Fruit fly (Drosophila melanogaster) whole organism, embryonic: Measurements from ENCODE around the gene CG32767.

Source experiments
- Adf1 ChIP-seq: fragments of 200-800 bp; sonication (Bioruptor generic); IDR thresholded peaks from 2 replicates; pipeline ENCODE4 v1.3.6; 2022; ENCODE audit warnings: missing biosample characterization, missing genetic modification characterization
- Atf3 ChIP-seq: fragments of 200-800 bp; sonication (Bioruptor generic); optimal IDR thresholded peaks from 3 replicates; lab custom pipeline; 2016; ENCODE audit warnings: missing biosample characterization, missing genetic modification characterization
- BEAF-32 ChIP-seq: fragments of 200-800 bp; sonication (Bioruptor generic); optimal IDR thresholded peaks from 3 replicates; lab custom pipeline; 2017; ENCODE audit warnings: missing biosample characterization, missing genetic modification characterization, mild to moderate bottlenecking, moderate library complexity, missing genetic modification reagents
- CG12219 ChIP-seq: fragments of 200-800 bp; sonication (Bioruptor generic); optimal IDR thresholded peaks from 3 replicates; lab custom pipeline; 2018; ENCODE audit warnings: missing biosample characterization, mild to moderate bottlenecking, missing genetic modification characterization
- CG12236 ChIP-seq: fragments of 200-800 bp; sonication (Bioruptor generic); optimal IDR thresholded peaks from 2 replicates; lab custom pipeline; 2016; ENCODE audit warnings: missing biosample characterization, missing genetic modification characterization
- CG13775 ChIP-seq: fragments of 200-800 bp; sonication (Bioruptor generic); optimal IDR thresholded peaks from 3 replicates; lab custom pipeline; 2017; ENCODE audit warnings: missing biosample characterization, mild to moderate bottlenecking, missing genetic modification characterization
- CG15011 ChIP-seq: fragments of 200-800 bp; sonication (Bioruptor generic); optimal IDR thresholded peaks from 3 replicates; lab custom pipeline; 2018; ENCODE audit warnings: missing biosample characterization, mild to moderate bottlenecking, missing genetic modification characterization
- CG15514 ChIP-seq: fragments of 200-800 bp; sonication (Bioruptor generic); optimal IDR thresholded peaks from 3 replicates; lab custom pipeline; 2017; ENCODE audit warnings: missing biosample characterization, missing genetic modification characterization, mild to moderate bottlenecking, moderate library complexity, missing genetic modification reagents
- CG17829 ChIP-seq: fragments of 200-800 bp; optimal IDR thresholded peaks from 2 replicates; lab custom pipeline; 2019; ENCODE audit warnings: missing biosample characterization, mild to moderate bottlenecking, missing genetic modification characterization, moderate library complexity
- CG18599 ChIP-seq: fragments of 200-800 bp; sonication (Bioruptor generic); optimal IDR thresholded peaks from 3 replicates; lab custom pipeline; 2017; ENCODE audit warnings: missing biosample characterization, missing genetic modification characterization, mild to moderate bottlenecking, moderate library complexity, missing genetic modification reagents
- CG18619 ChIP-seq: fragments of 200-800 bp; sonication (Bioruptor generic); optimal IDR thresholded peaks from 3 replicates; lab custom pipeline; 2017; ENCODE audit warnings: missing biosample characterization, mild to moderate bottlenecking, missing genetic modification characterization
- CG2129 ChIP-seq: fragments of 200-800 bp; sonication (Bioruptor generic); IDR thresholded peaks from 2 replicates; pipeline ENCODE4 v1.3.6; 2022; ENCODE audit warnings: missing biosample characterization, missing genetic modification characterization; ENCODE audit not compliant: partially characterized antibody
- CG30020 ChIP-seq: fragments of 200-800 bp; optimal IDR thresholded peaks from 2 replicates; lab custom pipeline; 2019; ENCODE audit warnings: missing biosample characterization, mild to moderate bottlenecking, missing genetic modification characterization, moderate library complexity
- CG32767 ChIP-seq: fragments of 200-800 bp; sonication (Bioruptor generic); IDR thresholded peaks from 2 replicates; pipeline ENCODE4 v1.3.6; 2022; ENCODE audit warnings: missing biosample characterization, missing genetic modification characterization
- CG34376 ChIP-seq: fragments of 200-800 bp; sonication (Bioruptor generic); optimal IDR thresholded peaks from 2 replicates; lab custom pipeline; 2018; ENCODE audit warnings: missing biosample characterization, mild to moderate bottlenecking, missing genetic modification characterization
- CG4328 ChIP-seq: fragments of 200-800 bp; sonication (Bioruptor generic); optimal IDR thresholded peaks from 3 replicates; lab custom pipeline; 2017; ENCODE audit warnings: missing biosample characterization, missing genetic modification reagents, missing genetic modification characterization
- CG6689 ChIP-seq: fragments of 200-800 bp; sonication (Bioruptor generic); IDR thresholded peaks from 2 replicates; pipeline ENCODE4 v1.3.6; 2022; ENCODE audit warnings: missing biosample characterization, missing genetic modification characterization
- CG8478 ChIP-seq: fragments of >200 bp; optimal IDR thresholded peaks from 2 replicates; lab custom pipeline; 2018
- CG9437 ChIP-seq: fragments of 200-800 bp; sonication (Bioruptor generic); optimal IDR thresholded peaks from 2 replicates; lab custom pipeline; 2018; ENCODE audit warnings: missing biosample characterization, mild to moderate bottlenecking, missing genetic modification characterization
- CHES-1-like ChIP-seq: fragments of 200-800 bp; sonication (Bioruptor generic); optimal IDR thresholded peaks from 2 replicates; lab custom pipeline; 2016; ENCODE audit warnings: missing biosample characterization, missing genetic modification characterization
- D ChIP-seq, 2 experiments: fragments of 200-800 bp in 1 of 2; fragments of >200 bp in 1 of 2; sonication (Bioruptor generic) in 1 of 2; optimal IDR thresholded peaks; 2 replicates in 1 of 2; 3 replicates in 1 of 2; lab custom pipeline; 2017; ENCODE audit warnings: mild to moderate bottlenecking in 1 of 2, missing biosample characterization in 1 of 2, missing genetic modification characterization in 1 of 2, missing genetic modification reagents in 1 of 2
- Dip3 ChIP-seq: fragments of 200-800 bp; sonication (Bioruptor generic); optimal IDR thresholded peaks from 3 replicates; lab custom pipeline; 2016; ENCODE audit warnings: missing biosample characterization, missing genetic modification characterization
- Dll ChIP-seq: fragments of 200-800 bp; sonication (Bioruptor generic); IDR thresholded peaks from 4 replicates; pipeline ENCODE4 v1.3.6; 2022; ENCODE audit warnings: missing biosample characterization, missing genetic modification characterization; ENCODE audit not compliant: partially characterized antibody
- GATAe ChIP-seq: fragments of 200-800 bp; sonication (Bioruptor generic); conservative IDR thresholded peaks from 2 replicates; pipeline ENCODE4 v1.3.6; 2022; ENCODE audit warnings: missing biosample characterization, missing genetic modification characterization
- Hmr ChIP-seq: fragments of 200-800 bp; sonication (Bioruptor generic); optimal IDR thresholded peaks from 3 replicates; lab custom pipeline; 2017; ENCODE audit warnings: mild to moderate bottlenecking, missing biosample characterization, missing genetic modification reagents, missing genetic modification characterization
- Jarid2 ChIP-seq: fragments of 200-800 bp; sonication (Bioruptor generic); optimal IDR thresholded peaks from 3 replicates; lab custom pipeline; 2017; ENCODE audit warnings: mild to moderate bottlenecking, missing biosample characterization, missing genetic modification reagents, missing genetic modification characterization
- Scr ChIP-seq: fragments of 200-800 bp; sonication (Bioruptor generic); IDR thresholded peaks from 2 replicates; pipeline ENCODE4 v1.3.6; 2022; ENCODE audit warnings: missing biosample characterization, missing genetic modification characterization; ENCODE audit not compliant: partially characterized antibody
- Ssrp ChIP-seq: fragments of 200-800 bp; sonication (Bioruptor generic); optimal IDR thresholded peaks from 2 replicates; lab custom pipeline; 2018; ENCODE audit warnings: missing biosample characterization, mild to moderate bottlenecking, missing genetic modification characterization, moderate library complexity
- Trl ChIP-seq, 3 experiments: fragments of >200 bp in 2 of 3; fragments of 200-800 bp in 1 of 3; sonication (Bioruptor generic) in 1 of 3; optimal IDR thresholded peaks; 2 replicates in 1 of 3; 3 replicates in 2 of 3; lab custom pipeline; 2016 to 2017; ENCODE audit warnings: missing biosample characterization in 1 of 3, missing genetic modification characterization in 1 of 3
- Usf ChIP-seq: fragments of 200-800 bp; sonication (Bioruptor generic); optimal IDR thresholded peaks from 2 replicates; lab custom pipeline; 2017; ENCODE audit warnings: missing genotype, missing biosample characterization, missing genetic modification characterization
- al ChIP-seq: fragments of 200-800 bp; sonication (Bioruptor generic); IDR thresholded peaks from 2 replicates; pipeline ENCODE4 v1.3.6; 2022; ENCODE audit warnings: missing biosample characterization, missing genetic modification characterization
- ato ChIP-seq: fragments of 200-800 bp; sonication (Bioruptor generic); IDR thresholded peaks from 2 replicates; pipeline ENCODE4 v1.3.6; 2022; ENCODE audit warnings: missing biosample characterization, missing genetic modification characterization; ENCODE audit not compliant: partially characterized antibody
- bowl ChIP-seq: fragments of 200-800 bp; sonication (Bioruptor generic); IDR thresholded peaks from 2 replicates; pipeline ENCODE4 v1.3.6; 2022; ENCODE audit warnings: missing biosample characterization, missing genetic modification characterization
- btn ChIP-seq: fragments of 200-800 bp; sonication (Bioruptor generic); optimal IDR thresholded peaks from 2 replicates; lab custom pipeline; 2016; ENCODE audit warnings: missing biosample characterization, missing genetic modification characterization
- dmrt11E ChIP-seq: fragments of 200-800 bp; sonication (Bioruptor generic); optimal IDR thresholded peaks from 3 replicates; lab custom pipeline; 2018; ENCODE audit warnings: missing biosample characterization, mild to moderate bottlenecking, missing genetic modification characterization, moderate library complexity
- fu2 ChIP-seq: fragments of 200-800 bp; sonication (Bioruptor generic); optimal IDR thresholded peaks from 2 replicates; lab custom pipeline; 2016; ENCODE audit warnings: missing biosample characterization, missing genetic modification characterization
- inv ChIP-seq: fragments of 200-800 bp; sonication (Bioruptor generic); IDR thresholded peaks from 2 replicates; pipeline ENCODE4 v1.3.6; 2022; ENCODE audit warnings: missing biosample characterization, missing genetic modification characterization; ENCODE audit not compliant: partially characterized antibody
- kah ChIP-seq: fragments of 200-800 bp; sonication (Bioruptor generic); optimal IDR thresholded peaks from 2 replicates; lab custom pipeline; 2018; ENCODE audit warnings: missing biosample characterization, mild to moderate bottlenecking, missing genetic modification characterization
- p53 ChIP-seq: fragments of 200-800 bp; sonication (Bioruptor generic); optimal IDR thresholded peaks from 2 replicates; lab custom pipeline; 2016; ENCODE audit warnings: missing biosample characterization, missing genetic modification characterization
- schlank ChIP-seq: fragments of 200-800 bp; sonication (Bioruptor generic); optimal IDR thresholded peaks from 2 replicates; lab custom pipeline; 2018; ENCODE audit warnings: missing biosample characterization, mild to moderate bottlenecking, missing genetic modification characterization
- seq ChIP-seq: fragments of 200-800 bp; sonication (Bioruptor generic); IDR thresholded peaks from 2 replicates; pipeline ENCODE4 v1.3.6; 2022; ENCODE audit warnings: missing biosample characterization, missing genetic modification characterization
- sim ChIP-seq: fragments of 200-800 bp; sonication (Bioruptor generic); IDR thresholded peaks from 2 replicates; pipeline ENCODE4 v1.3.6; 2022; ENCODE audit warnings: missing biosample characterization, missing genetic modification characterization
- tgo ChIP-seq: fragments of 200-800 bp; sonication (Bioruptor generic); IDR thresholded peaks from 3 replicates; pipeline ENCODE4 v1.3.6; 2022; ENCODE audit warnings: missing biosample characterization, missing genetic modification characterization
- tio ChIP-seq: fragments of 200-800 bp; sonication (Bioruptor generic); optimal IDR thresholded peaks from 2 replicates; lab custom pipeline; 2017; ENCODE audit warnings: missing biosample characterization, missing genetic modification characterization, inconsistent platforms
- tup ChIP-seq: fragments of 200-800 bp; sonication (Bioruptor generic); optimal IDR thresholded peaks from 2 replicates; lab custom pipeline; 2016; ENCODE audit warnings: missing biosample characterization, mild to moderate bottlenecking, missing genetic modification characterization, moderate library complexity
- usp ChIP-seq: fragments of >200 bp; optimal IDR thresholded peaks from 2 replicates; lab custom pipeline; 2017; ENCODE audit warnings: missing biosample characterization, missing genetic modification characterization
- vfl ChIP-seq: fragments of 200-800 bp; sonication (Bioruptor generic); optimal IDR thresholded peaks from 2 replicates; lab custom pipeline; 2016; ENCODE audit warnings: missing biosample characterization, missing genetic modification characterization

The CG32767 gene

DNA sequence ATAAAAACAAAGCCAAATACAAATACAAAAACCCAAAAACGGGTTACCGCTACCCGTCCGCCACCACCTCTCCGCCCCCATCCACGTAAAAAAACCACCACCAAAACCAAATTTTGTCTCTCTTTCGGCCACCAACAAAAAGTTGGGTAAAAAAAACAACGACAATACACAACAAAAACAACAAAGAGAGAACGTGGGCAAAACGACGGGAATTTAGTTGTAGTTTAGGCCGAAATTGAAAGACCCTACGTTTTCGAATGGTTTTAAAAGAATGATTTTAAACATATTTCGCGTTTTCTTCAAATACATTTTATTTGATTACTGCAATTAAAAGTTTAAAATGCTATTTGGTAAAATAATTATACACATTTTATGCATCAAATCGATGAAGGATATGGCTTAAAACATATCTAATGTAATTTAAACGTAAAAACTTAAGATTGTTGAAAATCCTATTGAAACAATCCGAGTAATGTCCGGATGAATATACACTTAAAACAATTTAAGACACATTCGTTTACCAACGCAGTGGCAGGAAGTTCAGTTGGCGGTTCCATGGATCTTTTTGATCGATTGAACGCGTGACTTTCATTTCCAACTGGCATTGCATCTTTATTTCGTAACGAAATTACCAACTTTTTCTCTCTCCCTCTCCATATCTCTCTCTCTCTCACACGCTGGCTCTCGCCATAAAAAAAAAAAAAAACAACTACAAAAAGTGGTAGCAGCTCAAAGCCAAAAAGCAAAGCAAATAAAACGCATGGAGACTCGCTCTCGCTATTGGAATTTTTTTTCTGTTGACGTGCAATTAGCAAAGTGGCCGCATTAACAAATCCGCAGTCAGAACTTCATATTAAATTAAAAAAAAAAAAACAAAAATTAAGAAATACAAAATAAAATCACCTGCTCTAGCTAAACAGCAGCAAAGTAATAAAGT is 2.4 kb upstream of the CG32767 start (continued):
- TF ChIP-seq CG15514 (GFP tag; lab: Kevin White, UChicago) (peak; percentile 32), Trl (optimal IDR thresholded peaks at IDR 0.05; lab: Kevin White, UChicago) (peak; percentile 24 to 86), Trl (GFP tag; optimal IDR thresholded peaks at IDR 0.05; lab: Kevin White, UChicago) (no peak), CG9437 (no peak), Hmr (GFP tag; lab: Kevin White, UChicago) (peak; percentile 41), bowl (GFP tag; lab: Robert Waterston, UW) (no peak), tgo (GFP tag; lab: Robert Waterston, UW) (peak; percentile 30; the same call in 1 of the 3 replicates), Adf1 (GFP tag; lab: Robert Waterston, UW) (no peak), tio (GFP tag; lab: Kevin White, UChicago) (peak; percentile 63), CG6689 (GFP tag; lab: Robert Waterston, UW) (peak; percentile 46; the same call in 1 of the 2 replicates), CG30020 (no peak), ato (GFP tag; lab: Robert Waterston, UW) (no peak), Dll (GFP tag; lab: Robert Waterston, UW) (no peak), CG34376 (GFP tag; lab: Kevin White, UChicago) (no peak), fu2 (GFP tag; lab: Kevin White, UChicago) (peak; percentile 49), D (optimal IDR thresholded peaks at IDR 0.05; lab: Kevin White, UChicago) (no peak), D (GFP tag; optimal IDR thresholded peaks at IDR 0.05; lab: Kevin White, UChicago) (peak; percentile 50), sim (GFP tag; lab: Robert Waterston, UW) (no peak), al (GFP tag; lab: Robert Waterston, UW) (0 out of 2 replicates have a peak, but pooled peaks have one; percentile 22), CG12236 (GFP tag; lab: Kevin White, UChicago) (peak; percentile 20), Atf3 (GFP tag; lab: Kevin White, UChicago) (no peak), p53 (GFP tag; lab: Kevin White, UChicago) (no peak), Ssrp (tag; lab: Kevin White, UChicago) (peak; percentile 71), dmrt11E (tag; lab: Kevin White, UChicago) (peak; percentile 49), CG32767 (GFP tag; lab: Robert Waterston, UW) (peak; percentile 40; the same call in 1 of the 2 replicates), CG15011 (peak; percentile 18), schlank (tag; lab: Kevin White, UChicago) (no peak), Dip3 (peak; percentile 5), CHES-1-like (GFP tag; lab: Kevin White, UChicago) (peak; percentile 24), CG2129 (GFP tag; lab: Robert Waterston, UW) (no peak), Jarid2 (GFP tag; lab: Kevin White, UChicago) (peak; percentile 21), CG18599 (GFP tag; lab: Kevin White, UChicago) (peak; percentile 45), CG17829 (tag; lab: Kevin White, UChicago) (peak; percentile 30), vfl (GFP tag; lab: Kevin White, UChicago) (no peak), GATAe (GFP tag; lab: Robert Waterston, UW) (no peak), Scr (GFP tag; lab: Robert Waterston, UW) (no peak), seq (GFP tag; lab: Robert Waterston, UW) (no peak; the same call in 1 of the 2 replicates), kah (no peak), CG18619 (GFP tag; lab: Kevin White, UChicago) (peak; percentile 52), CG12219 (GFP tag; lab: Kevin White, UChicago) (peak; percentile 54), Usf (GFP tag; lab: Kevin White, UChicago) (no peak), inv (GFP tag; lab: Robert Waterston, UW) (no peak), tup (GFP tag; lab: Kevin White, UChicago) (no peak), CG13775 (GFP tag; lab: Kevin White, UChicago) (peak; percentile 64), CG4328 (GFP tag; lab: Kevin White, UChicago) (peak; percentile 10), usp (GFP tag; lab: Kevin White, UChicago) (no peak), BEAF-32 (no peak), CG8478 (lab: Kevin White, UChicago) (no peak), btn (GFP tag; lab: Kevin White, UChicago) (no peak)
